Fruit fly (Drosophila melanogaster) whole organism, prepupa: ENCODE results near the gene CG16789.

ENCODE experiments used
- Blimp-1 ChIP-seq: fragments of 200-800 bp; sonication (Bioruptor generic); optimal IDR thresholded peaks from 3 replicates; lab custom pipeline; 2017; ENCODE audit warnings: missing biosample characterization, missing genetic modification characterization, mild to moderate bottlenecking, moderate library complexity, missing genetic modification reagents
- CG10631 ChIP-seq: fragments of 200-800 bp; sonication (Bioruptor generic); optimal IDR thresholded peaks from 2 replicates; lab custom pipeline; 2016; ENCODE audit warnings: missing biosample characterization, missing genetic modification characterization
- CG10669 ChIP-seq: fragments of 200-800 bp; sonication (Bioruptor generic); optimal IDR thresholded peaks from 3 replicates; lab custom pipeline; 2018; ENCODE audit warnings: missing biosample characterization, mild to moderate bottlenecking, missing genetic modification characterization, moderate library complexity
- CG11762 ChIP-seq: fragments of 200-800 bp; sonication (Bioruptor generic); optimal IDR thresholded peaks from 3 replicates; lab custom pipeline; 2016; ENCODE audit warnings: missing biosample characterization, missing genetic modification characterization; ENCODE audit not compliant: insufficient read depth
- CG11902 ChIP-seq: fragments of 200-800 bp; sonication (Bioruptor generic); optimal IDR thresholded peaks from 3 replicates; lab custom pipeline; 2016; ENCODE audit warnings: missing biosample characterization, missing genetic modification characterization
- CG15336 ChIP-seq: fragments of 200-800 bp; sonication (Bioruptor generic); IDR thresholded peaks from 2 replicates; pipeline ENCODE4 v1.3.6; 2022; ENCODE audit warnings: missing biosample characterization, missing genetic modification characterization
- CG1621 ChIP-seq: fragments of 200-800 bp; sonication (Bioruptor generic); optimal IDR thresholded peaks from 3 replicates; lab custom pipeline; 2018; ENCODE audit warnings: missing biosample characterization, mild to moderate bottlenecking, missing genetic modification characterization
- CG16779 ChIP-seq: fragments of 200-800 bp; sonication (Bioruptor generic); optimal IDR thresholded peaks from 3 replicates; lab custom pipeline; 2017; ENCODE audit warnings: missing biosample characterization, mild to moderate bottlenecking, missing genetic modification characterization
- CG3032 ChIP-seq: fragments of 200-800 bp; optimal IDR thresholded peaks from 2 replicates; lab custom pipeline; 2019; ENCODE audit warnings: missing biosample characterization, mild to moderate bottlenecking, missing genetic modification characterization, moderate library complexity
- CG31627 ChIP-seq: fragments of 200-800 bp; sonication (Bioruptor generic); optimal IDR thresholded peaks from 3 replicates; lab custom pipeline; 2016; ENCODE audit warnings: missing biosample characterization, missing genetic modification characterization
- CG32006 ChIP-seq: fragments of 200-800 bp; sonication (Bioruptor generic); optimal IDR thresholded peaks from 3 replicates; lab custom pipeline; 2017; ENCODE audit warnings: missing biosample characterization, mild to moderate bottlenecking, missing genetic modification characterization
- CG34406 ChIP-seq: fragments of 200-800 bp; sonication (Bioruptor generic); optimal IDR thresholded peaks from 3 replicates; lab custom pipeline; 2016; ENCODE audit warnings: missing biosample characterization, missing genetic modification characterization
- CG6163 ChIP-seq: fragments of 200-800 bp; sonication (Bioruptor generic); IDR thresholded peaks from 3 replicates; pipeline ENCODE4 v1.3.6; 2022; ENCODE audit warnings: missing biosample characterization, missing genetic modification characterization
- CG6792 ChIP-seq: fragments of 200-800 bp; sonication (Bioruptor generic); optimal IDR thresholded peaks from 3 replicates; lab custom pipeline; 2016; ENCODE audit warnings: missing biosample characterization, missing genetic modification characterization
- CG6808 ChIP-seq: fragments of 200-800 bp; sonication (Bioruptor generic); optimal IDR thresholded peaks from 3 replicates; lab custom pipeline; 2017; ENCODE audit warnings: missing biosample characterization, missing genetic modification characterization, mild to moderate bottlenecking, moderate library complexity, missing genetic modification reagents
- CG6854 ChIP-seq: fragments of 200-800 bp; sonication (Bioruptor generic); optimal IDR thresholded peaks from 2 replicates; lab custom pipeline; 2017; ENCODE audit warnings: missing biosample characterization, mild to moderate bottlenecking, missing genetic modification characterization
- CG7368 ChIP-seq: fragments of 200-800 bp; sonication (Bioruptor generic); optimal IDR thresholded peaks from 3 replicates; lab custom pipeline; 2016; ENCODE audit warnings: missing biosample characterization, missing genetic modification characterization
- CG8119 ChIP-seq: fragments of 200-800 bp; sonication (Bioruptor generic); IDR thresholded peaks from 3 replicates; pipeline ENCODE4 v1.3.6; 2022; ENCODE audit warnings: missing biosample characterization, missing genetic modification characterization
- CG8319 ChIP-seq: fragments of 200-800 bp; sonication (Bioruptor generic); optimal IDR thresholded peaks from 3 replicates; lab custom pipeline; 2016; ENCODE audit warnings: missing biosample characterization, missing genetic modification characterization
- CG8632 ChIP-seq: fragments of 200-800 bp; sonication (Bioruptor generic); optimal IDR thresholded peaks from 3 replicates; lab custom pipeline; 2016; ENCODE audit warnings: missing biosample characterization, missing genetic modification characterization
- CG9139 ChIP-seq: fragments of 200-800 bp; sonication (Bioruptor generic); optimal IDR thresholded peaks from 3 replicates; lab custom pipeline; 2017; ENCODE audit warnings: missing biosample characterization, mild to moderate bottlenecking, missing genetic modification characterization
- Eip75B ChIP-seq: fragments of 200-800 bp; sonication (Bioruptor generic); optimal IDR thresholded peaks from 3 replicates; lab custom pipeline; 2016; ENCODE audit warnings: missing biosample characterization, missing genetic modification characterization
- Eip78C ChIP-seq: fragments of 200-800 bp; sonication (Bioruptor generic); peaks from one replicate; lab custom pipeline; 2016; ENCODE audit warnings: missing biosample characterization, missing genetic modification characterization
- Eip93F ChIP-seq: fragments of 200-800 bp; sonication (Bioruptor generic); optimal IDR thresholded peaks from 2 replicates; lab custom pipeline; 2016; ENCODE audit warnings: missing biosample characterization, mild to moderate bottlenecking, missing genetic modification characterization
- Ets21C ChIP-seq: fragments of 200-800 bp; sonication (Bioruptor generic); optimal IDR thresholded peaks from 3 replicates; lab custom pipeline; 2016; ENCODE audit warnings: missing biosample characterization, missing genetic modification characterization
- Gug ChIP-seq: fragments of 200-800 bp; sonication (Bioruptor generic); IDR thresholded peaks from 2 replicates; pipeline ENCODE4 v1.3.6; 2022; ENCODE audit warnings: missing biosample characterization, missing genetic modification characterization
- Hr38 ChIP-seq: sonication (Bioruptor generic); optimal IDR thresholded peaks from 2 replicates; lab custom pipeline; 2016; ENCODE audit warnings: missing biosample characterization, missing genetic modification characterization
- Hr39 ChIP-seq: fragments of 200-800 bp; sonication (Bioruptor generic); optimal IDR thresholded peaks from 2 replicates; lab custom pipeline; 2016; ENCODE audit warnings: missing biosample characterization, missing genetic modification characterization
- Hr4 ChIP-seq: fragments of 200-800 bp; sonication (Bioruptor generic); optimal IDR thresholded peaks from 3 replicates; lab custom pipeline; 2016; ENCODE audit warnings: missing biosample characterization, missing genetic modification characterization
- Lpt ChIP-seq: fragments of 200-800 bp; sonication (Bioruptor generic); optimal IDR thresholded peaks from 3 replicates; lab custom pipeline; 2016; ENCODE audit warnings: missing biosample characterization, missing genetic modification characterization
- OdsH ChIP-seq: fragments of 200-800 bp; sonication (Bioruptor generic); optimal IDR thresholded peaks from 3 replicates; lab custom pipeline; 2016; ENCODE audit warnings: missing biosample characterization, missing genetic modification characterization
- Smox ChIP-seq: fragments of 200-800 bp; sonication (Bioruptor generic); optimal IDR thresholded peaks from 3 replicates; lab custom pipeline; 2016; ENCODE audit warnings: missing biosample characterization, missing genetic modification characterization
- Sox102F ChIP-seq: fragments of 200-800 bp; sonication (Bioruptor generic); optimal IDR thresholded peaks from 2 replicates; lab custom pipeline; 2016; ENCODE audit warnings: missing biosample characterization, mild to moderate bottlenecking, missing genetic modification characterization
- Sox14 ChIP-seq: fragments of 200-800 bp; sonication (Bioruptor generic); optimal IDR thresholded peaks from 3 replicates; lab custom pipeline; 2016; ENCODE audit warnings: missing biosample characterization, missing genetic modification characterization
- Sox15 ChIP-seq: fragments of 200-800 bp; sonication (Bioruptor generic); optimal IDR thresholded peaks from 3 replicates; lab custom pipeline; 2016; ENCODE audit warnings: missing biosample characterization, missing genetic modification characterization
- achi ChIP-seq: fragments of 200-800 bp; sonication (Bioruptor generic); optimal IDR thresholded peaks from 3 replicates; lab custom pipeline; 2016; ENCODE audit warnings: missing biosample characterization, missing genetic modification characterization
- acj6 ChIP-seq: fragments of 200-800 bp; sonication (Bioruptor generic); optimal IDR thresholded peaks from 3 replicates; lab custom pipeline; 2016; ENCODE audit warnings: missing biosample characterization, missing genetic modification characterization
- cyc ChIP-seq: fragments of 200-800 bp; sonication (Bioruptor generic); optimal IDR thresholded peaks from 3 replicates; lab custom pipeline; 2016; ENCODE audit warnings: missing biosample characterization, missing genetic modification characterization
- dac ChIP-seq: fragments of 200-800 bp; sonication (Bioruptor generic); optimal IDR thresholded peaks from 2 replicates; lab custom pipeline; 2017; ENCODE audit warnings: missing biosample characterization, mild to moderate bottlenecking, missing genetic modification characterization
- fd59A ChIP-seq: fragments of 200-800 bp; sonication (Bioruptor generic); optimal IDR thresholded peaks from 2 replicates; lab custom pipeline; 2017; ENCODE audit warnings: missing biosample characterization, mild to moderate bottlenecking, missing genetic modification characterization, missing genetic modification reagents
- fd85E ChIP-seq: fragments of 200-800 bp; sonication (Bioruptor generic); optimal IDR thresholded peaks from 3 replicates; lab custom pipeline; 2016; ENCODE audit warnings: missing biosample characterization, missing genetic modification characterization
- fkh ChIP-seq: fragments of 200-800 bp; sonication (Bioruptor generic); optimal IDR thresholded peaks from 3 replicates; lab custom pipeline; 2017; ENCODE audit warnings: missing biosample characterization, mild to moderate bottlenecking, missing genetic modification characterization, moderate library complexity
- lz ChIP-seq: fragments of 200-800 bp; sonication (Bioruptor generic); optimal IDR thresholded peaks from 3 replicates; lab custom pipeline; 2016; ENCODE audit warnings: missing biosample characterization, missing genetic modification characterization
- net ChIP-seq: fragments of 200-800 bp; sonication (Bioruptor generic); optimal IDR thresholded peaks from 3 replicates; lab custom pipeline; 2016; ENCODE audit warnings: missing biosample characterization, missing genetic modification characterization
- pdm3 ChIP-seq: fragments of 200-800 bp; sonication (Bioruptor generic); optimal IDR thresholded peaks from 3 replicates; lab custom pipeline; 2016; ENCODE audit warnings: missing biosample characterization, missing genetic modification characterization
- spab ChIP-seq: fragments of 200-800 bp; sonication (Bioruptor generic); optimal IDR thresholded peaks from 2 replicates; lab custom pipeline; 2017; ENCODE audit warnings: missing biosample characterization, mild to moderate bottlenecking, missing genetic modification characterization, missing genetic modification reagents
- ss ChIP-seq, 2 experiments: fragments of 200-800 bp; sonication (Bioruptor generic); optimal IDR thresholded peaks; 2 replicates in 1 of 2; 3 replicates in 1 of 2; lab custom pipeline; 2017 to 2018; ENCODE audit warnings: mild to moderate bottlenecking in 2 of 2, missing biosample characterization in 2 of 2, missing genetic modification characterization in 2 of 2, moderate library complexity in 1 of 2
- svp ChIP-seq: fragments of 200-800 bp; sonication (Bioruptor generic); peaks from one replicate; lab custom pipeline; 2016; ENCODE audit warnings: missing biosample characterization, missing genetic modification characterization
- vri ChIP-seq: fragments of 200-800 bp; sonication (Bioruptor generic); optimal IDR thresholded peaks from 3 replicates; lab custom pipeline; 2016; ENCODE audit warnings: missing biosample characterization, mild to moderate bottlenecking, missing genetic modification characterization

Gene CG16789

DNA sequence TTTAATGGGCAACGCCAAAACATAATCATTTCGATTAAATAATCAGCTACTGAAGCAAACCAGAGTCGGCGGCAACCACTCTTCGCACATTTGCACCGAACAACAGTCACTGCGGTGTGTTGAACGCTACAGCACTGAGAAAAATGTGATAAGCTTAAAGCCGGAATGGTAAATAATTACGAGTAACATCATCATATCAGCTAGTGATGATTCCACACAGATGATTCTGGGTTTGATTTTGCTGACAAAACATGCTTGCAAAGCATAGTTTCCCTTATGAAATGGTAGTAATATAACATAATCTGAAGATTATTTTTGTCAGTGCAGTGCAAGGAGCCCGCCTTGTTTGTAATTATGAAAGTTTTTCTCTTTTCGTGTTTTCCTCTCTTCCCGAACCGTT lies 32.1 kb downstream of the CG16789 start (continued):
- TF ChIP-seq CG10669 (GFP tag; lab: Kevin White, UChicago), result peak; percentile 59
- peak; percentile 96 for TF ChIP-seq CG32006 (GFP tag; lab: Kevin White, UChicago)
- TF ChIP-seq fd59A, result peak; percentile 54
- no peak for TF ChIP-seq Smox (GFP tag; lab: Kevin White, UChicago)
- TF ChIP-seq lz (GFP tag; lab: Kevin White, UChicago), result peak; percentile 73
- peak; percentile 78 for TF ChIP-seq Gug (GFP tag; lab: Robert Waterston, UW)
- peak; percentile 87 for TF ChIP-seq acj6
- TF ChIP-seq dac (GFP tag; lab: Kevin White, UChicago), result peak; percentile 93
- TF ChIP-seq CG6792, result peak; percentile 81
- TF ChIP-seq Eip78C (GFP tag; lab: Kevin White, UChicago), result peak; percentile 6
- TF ChIP-seq CG10631 (GFP tag; lab: Kevin White, UChicago), result peak; percentile 76
- peak; percentile 54 for TF ChIP-seq vri
- peak; percentile 73 for TF ChIP-seq CG34406 (GFP tag; lab: Kevin White, UChicago)
- TF ChIP-seq CG11762 (GFP tag; lab: Kevin White, UChicago), result peak; percentile 81
- peak; percentile 82 for TF ChIP-seq Sox14 (GFP tag; lab: Kevin White, UChicago)
- peak; percentile 69 for TF ChIP-seq CG8632 (GFP tag; lab: Kevin White, UChicago)
- TF ChIP-seq OdsH (GFP tag; lab: Kevin White, UChicago), result peak; percentile 88
- TF ChIP-seq fd85E, result peak; percentile 32
- TF ChIP-seq Blimp-1 (GFP tag; lab: Kevin White, UChicago), result peak; percentile 17
- TF ChIP-seq CG1621, result peak; percentile 52
- peak; percentile 87 for TF ChIP-seq pdm3
- TF ChIP-seq Eip75B, result peak; percentile 83
- TF ChIP-seq, all 60 proteins: peak for 55

- TF ChIP-seq Sox15 (peak; percentile 10), fkh (peak; percentile 83), CG34406 (GFP tag; lab: Kevin White, UChicago) (peak; percentile 47), CG9139 (GFP tag; lab: Kevin White, UChicago) (peak; percentile 51), Sox14 (GFP tag; lab: Kevin White, UChicago) (no peak), net (GFP tag; lab: Kevin White, UChicago) (peak; percentile 47), CG11902 (GFP tag; lab: Kevin White, UChicago) (no peak), Hr4 (GFP tag; lab: Kevin White, UChicago) (no peak), dac (GFP tag; lab: Kevin White, UChicago) (no peak), Lpt (GFP tag; lab: Kevin White, UChicago) (no peak), CG32006 (GFP tag; lab: Kevin White, UChicago) (peak; percentile 17), CG31627 (no peak), CG16779 (tag; lab: Kevin White, UChicago) (peak; percentile 36), cyc (no peak), Hr38 (GFP tag; lab: Kevin White, UChicago) (no peak), Gug (GFP tag; lab: Robert Waterston, UW) (no peak), CG7368 (GFP tag; lab: Kevin White, UChicago) (peak; percentile 4), CG10631 (GFP tag; lab: Kevin White, UChicago) (peak; percentile 41), CG6792 (peak; percentile 39), CG8119 (GFP tag; lab: Robert Waterston, UW) (no peak), CG15336 (GFP tag; lab: Robert Waterston, UW) (no peak), CG6163 (GFP tag; lab: Robert Waterston, UW) (peak; percentile 59; the same call in 1 of the 3 replicates), pdm3 (peak; percentile 8), CG6808 (GFP tag; lab: Kevin White, UChicago) (peak; percentile 56), spab (GFP tag; lab: Kevin White, UChicago) (peak; percentile 39), ss (GFP tag; optimal IDR thresholded peaks at IDR 0.05; lab: Kevin White, UChicago) (peak; percentile 36 to 50), CG1621 (peak; percentile 26), CG8632 (GFP tag; lab: Kevin White, UChicago) (peak; percentile 44), Eip75B (no peak), Sox102F (peak; percentile 27), CG6854 (GFP tag; lab: Kevin White, UChicago) (no peak), CG11762 (GFP tag; lab: Kevin White, UChicago) (peak; percentile 42), svp (GFP tag; lab: Kevin White, UChicago) (peak; percentile 72), Eip93F (GFP tag; lab: Kevin White, UChicago) (no peak), OdsH (GFP tag; lab: Kevin White, UChicago) (peak; percentile 50), CG8319 (GFP tag; lab: Kevin White, UChicago) (peak; percentile 31), Ets21C (GFP tag; lab: Kevin White, UChicago) (no peak), achi (GFP tag; lab: Kevin White, UChicago) (peak; percentile 52), Hr39 (GFP tag; lab: Kevin White, UChicago) (no peak), vri (peak; percentile 17), CG3032 (tag; lab: Kevin White, UChicago) (peak; percentile 49)
These were observed 34.6 kb downstream of the CG16789 start for dm6 chr3R:9600558-9600959.
